Fruit fly (Drosophila melanogaster) Kc167 (cell line): ENCODE measurements around the gene CG1143.

Experiments used
- Myc ChIP-seq: fragments of >200 bp; optimal IDR thresholded peaks from 2 replicates; lab custom pipeline; 2017; ENCODE audit warnings: missing external identifiers
- h ChIP-seq: fragments of >200 bp; optimal IDR thresholded peaks from 3 replicates; lab custom pipeline; 2018; ENCODE audit warnings: missing external identifiers
- insv ChIP-seq: fragments of >200 bp; optimal IDR thresholded peaks from 3 replicates; lab custom pipeline; 2018; ENCODE audit warnings: missing external identifiers
- psq ChIP-seq: fragments of >200 bp; optimal IDR thresholded peaks from 2 replicates; lab custom pipeline; 2017; ENCODE audit warnings: missing external identifiers
- ttk ChIP-seq: sonication (Bioruptor generic); optimal IDR thresholded peaks from 2 replicates; lab custom pipeline; 2017; ENCODE audit warnings: missing external identifiers

DNA sequence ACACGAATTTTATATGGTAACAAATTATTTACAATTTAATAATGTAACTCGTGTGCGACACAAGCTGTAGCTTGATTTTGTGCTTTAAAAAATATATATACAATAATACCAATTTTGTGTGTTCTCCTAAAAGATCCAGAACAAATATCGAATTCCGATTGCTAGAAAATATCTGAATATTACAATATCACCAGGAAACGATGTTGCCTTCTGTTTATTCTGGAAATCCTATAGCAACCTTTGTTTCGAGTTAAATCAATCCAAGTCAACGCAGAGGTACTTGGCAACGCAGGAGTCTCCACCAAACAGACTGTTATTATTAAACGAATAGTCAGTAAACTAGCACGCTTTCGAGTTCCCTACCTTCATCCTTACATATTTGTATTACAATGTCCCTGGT, 49.7 kb upstream of the CG1143 start, which contains the start of gene CG16984:
- TF ChIP-seq ttk (lab: Kevin White, UChicago) (no peak), psq (lab: Kevin White, UChicago) (no peak), insv (lab: Kevin White, UChicago) (no peak), Myc (lab: Kevin White, UChicago) (no peak), h (lab: Kevin White, UChicago) (no peak)
